Worm (Caenorhabditis elegans) whole organism, L1 larva: ENCODE data around the gene srlf-24.

ENCODE experiments used
- C34B4.2 ChIP-seq: sonication (generic microtip); optimal IDR thresholded peaks from 2 replicates; lab custom pipeline; 2017; ENCODE audit warnings: mild to moderate bottlenecking, missing genetic modification characterization, missing compliant biosample characterization
- F16B12.6 ChIP-seq: fragments of 150-350 bp; optimal IDR thresholded peaks from 2 replicates; lab custom pipeline; 2014; ENCODE audit warnings: missing biosample characterization, missing genetic modification characterization
- Y116A8C.19 ChIP-seq: sonication (generic microtip); optimal IDR thresholded peaks from 2 replicates; lab custom pipeline; 2016; ENCODE audit warnings: missing compliant biosample characterization, missing genetic modification characterization, borderline replicate concordance
- aha-1 ChIP-seq: fragments of 150-350 bp; optimal IDR thresholded peaks from 2 replicates; lab custom pipeline; 2014; ENCODE audit warnings: missing biosample characterization, missing genetic modification characterization
- alr-1 ChIP-seq: fragments of 200-800 bp; sonication (Bioruptor generic); optimal IDR thresholded peaks from 2 replicates; lab custom pipeline; 2018; ENCODE audit warnings: borderline replicate concordance, mild to moderate bottlenecking, missing genetic modification characterization, missing compliant biosample characterization
- ceh-63 ChIP-seq: fragments of 200-800 bp; sonication (Bioruptor generic); optimal IDR thresholded peaks from 2 replicates; lab custom pipeline; 2018; ENCODE audit warnings: mild to moderate bottlenecking, missing genetic modification characterization, missing compliant biosample characterization
- ceh-8 ChIP-seq: fragments of 200-800 bp; sonication (Bioruptor generic); optimal IDR thresholded peaks from 2 replicates; lab custom pipeline; 2018; ENCODE audit warnings: mild to moderate bottlenecking, missing genetic modification characterization, moderate library complexity, missing compliant biosample characterization
- ceh-88 ChIP-seq: fragments of 200-800 bp; sonication (Bioruptor generic); IDR thresholded peaks from 2 replicates; pipeline ENCODE4 v1.3.6; 2022; ENCODE audit warnings: missing genetic modification characterization, missing compliant biosample characterization
- ceh-90 ChIP-seq: sonication (generic microtip); optimal IDR thresholded peaks from 2 replicates; lab custom pipeline; 2016; ENCODE audit warnings: missing genetic modification characterization, missing compliant biosample characterization
- ces-1 ChIP-seq: fragments of 150-350 bp; optimal IDR thresholded peaks from 2 replicates; lab custom pipeline; 2014; ENCODE audit warnings: missing biosample characterization, missing genetic modification reagents, missing genetic modification characterization
- dpl-1 ChIP-seq, 3 experiments: fragments of 150-350 bp in 2 of 3; sonication (generic microtip) in 1 of 3; optimal IDR thresholded peaks; 2 replicates each; lab custom pipeline; 2014 to 2017; ENCODE audit warnings: missing biosample characterization in 3 of 3, missing genetic modification characterization in 3 of 3, missing genetic modification reagents in 3 of 3
- dsc-1 ChIP-seq: sonication (generic microtip); optimal IDR thresholded peaks from 2 replicates; lab custom pipeline; 2016; ENCODE audit warnings: mild to moderate bottlenecking, missing genetic modification characterization, missing compliant biosample characterization
- efl-1 ChIP-seq, 4 experiments: fragments of 150-350 bp; optimal IDR thresholded peaks in 3 of 4; peaks in 1 of 4; 1 replicate in 1 of 4; 2 replicates in 3 of 4; lab custom pipeline; 2014; ENCODE audit warnings: missing biosample characterization in 2 of 4, missing genetic modification characterization in 2 of 4, missing genetic modification reagents in 2 of 4
- efl-3 ChIP-seq: fragments of 200-800 bp; sonication (Bioruptor generic); optimal IDR thresholded peaks from 2 replicates; lab custom pipeline; 2018; ENCODE audit warnings: mild to moderate bottlenecking, missing genetic modification characterization, missing compliant biosample characterization
- fkh-4 ChIP-seq: sonication (generic microtip); optimal IDR thresholded peaks from 2 replicates; lab custom pipeline; 2016; ENCODE audit warnings: missing compliant biosample characterization, missing genetic modification characterization, borderline replicate concordance
- hlh-17 ChIP-seq: fragments of 200-800 bp; sonication (Bioruptor generic); optimal IDR thresholded peaks from 2 replicates; lab custom pipeline; 2018; ENCODE audit warnings: missing genetic modification characterization, mild to moderate bottlenecking, missing compliant biosample characterization, moderate library complexity, borderline replicate concordance
- isw-1 ChIP-seq: fragments of 200-800 bp; sonication (Bioruptor generic); IDR thresholded peaks from 2 replicates; pipeline ENCODE4 v1.3.6; 2022; ENCODE audit warnings: missing genetic modification characterization, missing compliant biosample characterization
- jun-1 ChIP-seq: fragments of 150-350 bp; optimal IDR thresholded peaks from 2 replicates; lab custom pipeline; 2014; ENCODE audit warnings: missing biosample characterization, missing genetic modification reagents, missing genetic modification characterization
- lin-13 ChIP-seq: fragments of 150-350 bp; optimal IDR thresholded peaks from 2 replicates; lab custom pipeline; 2014; ENCODE audit warnings: missing biosample characterization, missing genetic modification reagents, missing genetic modification characterization
- lin-15B ChIP-seq: fragments of 150-350 bp; sonication (generic microtip); optimal IDR thresholded peaks from 3 replicates; lab custom pipeline; 2014; ENCODE audit warnings: missing biosample characterization, missing genetic modification characterization
- lin-39 ChIP-seq: fragments of 150-350 bp; optimal IDR thresholded peaks from 2 replicates; lab custom pipeline; 2014; ENCODE audit warnings: missing biosample characterization, missing genetic modification reagents, missing genetic modification characterization
- lir-3 ChIP-seq: sonication (generic microtip); optimal IDR thresholded peaks from 2 replicates; lab custom pipeline; 2016; ENCODE audit warnings: mild to moderate bottlenecking, missing genetic modification characterization, moderate library complexity, missing compliant biosample characterization; ENCODE audit not compliant: poor library complexity
- lsy-2 ChIP-seq, 2 experiments: fragments of 150-350 bp; optimal IDR thresholded peaks; 2 replicates each; lab custom pipeline; 2014; ENCODE audit warnings: missing biosample characterization in 2 of 2, missing genetic modification characterization in 2 of 2
- mab-9 ChIP-seq: fragments of 200-800 bp; sonication (Bioruptor generic); IDR thresholded peaks from 2 replicates; pipeline ENCODE4 v1.3.6; 2022; ENCODE audit warnings: missing genetic modification reagents, missing genetic modification characterization, missing compliant biosample characterization
- mdl-1 ChIP-seq, 2 experiments: fragments of 150-350 bp; optimal IDR thresholded peaks; 2 replicates each; lab custom pipeline; 2014 to 2017; ENCODE audit warnings: missing biosample characterization in 2 of 2, missing genetic modification characterization in 2 of 2, inconsistent platforms in 1 of 2
- nhr-11 ChIP-seq: fragments of 150-350 bp; optimal IDR thresholded peaks from 2 replicates; lab custom pipeline; 2014; ENCODE audit warnings: missing biosample characterization, missing genetic modification characterization
- nhr-12 ChIP-seq: sonication (generic microtip); optimal IDR thresholded peaks from 2 replicates; lab custom pipeline; 2017; ENCODE audit warnings: missing biosample characterization, missing genetic modification characterization
- nhr-19 ChIP-seq: fragments of 200-800 bp; sonication (Bioruptor generic); conservative IDR thresholded peaks from 2 replicates; pipeline ENCODE4 v1.3.6; 2022; ENCODE audit warnings: missing genetic modification characterization, missing compliant biosample characterization
- nhr-20 ChIP-seq: sonication (generic microtip); optimal IDR thresholded peaks from 2 replicates; lab custom pipeline; 2016; ENCODE audit warnings: mild to moderate bottlenecking, missing genetic modification characterization, missing compliant biosample characterization
- nhr-237 ChIP-seq: fragments of 150-350 bp; optimal IDR thresholded peaks from 2 replicates; lab custom pipeline; 2014; ENCODE audit warnings: missing biosample characterization, missing genetic modification characterization
- nhr-28 ChIP-seq: fragments of 150-350 bp; optimal IDR thresholded peaks from 2 replicates; lab custom pipeline; 2014; ENCODE audit warnings: missing biosample characterization, missing genetic modification characterization
- nhr-71 ChIP-seq: sonication (generic microtip); optimal IDR thresholded peaks from 2 replicates; lab custom pipeline; 2016; ENCODE audit warnings: mild to moderate bottlenecking, missing genetic modification characterization, moderate library complexity, missing compliant biosample characterization
- nhr-77 ChIP-seq: fragments of 150-350 bp; optimal IDR thresholded peaks from 2 replicates; lab custom pipeline; 2014; ENCODE audit warnings: missing biosample characterization, missing genetic modification characterization
- nhr-84 ChIP-seq: sonication (generic microtip); optimal IDR thresholded peaks from 2 replicates; lab custom pipeline; 2017; ENCODE audit warnings: missing biosample characterization, missing genetic modification characterization
- nhr-85 ChIP-seq: sonication (generic microtip); peaks from one replicate; lab custom pipeline; 2016; ENCODE audit warnings: missing genetic modification characterization, inconsistent platforms, missing compliant biosample characterization
- nhr-90 ChIP-seq: sonication (generic microtip); optimal IDR thresholded peaks from 2 replicates; lab custom pipeline; 2016; ENCODE audit warnings: mild to moderate bottlenecking, missing genetic modification characterization, missing compliant biosample characterization; ENCODE audit not compliant: poor library complexity
- pag-3 ChIP-seq: sonication (generic microtip); optimal IDR thresholded peaks from 2 replicates; lab custom pipeline; 2017; ENCODE audit warnings: missing genetic modification characterization, mild to moderate bottlenecking, missing compliant biosample characterization, antibody characterized with exemption, borderline replicate concordance; ENCODE audit not compliant: insufficient read depth
- pax-3 ChIP-seq: fragments of 200-800 bp; sonication (Bioruptor generic); optimal IDR thresholded peaks from 2 replicates; lab custom pipeline; 2018; ENCODE audit warnings: mild to moderate bottlenecking, missing genetic modification characterization, moderate library complexity, missing compliant biosample characterization
- pqm-1 ChIP-seq: sonication (generic microtip); optimal IDR thresholded peaks from 3 replicates; lab custom pipeline; 2017; ENCODE audit warnings: missing biosample characterization, missing genetic modification characterization
- rnt-1 ChIP-seq: sonication (generic microtip); optimal IDR thresholded peaks from 2 replicates; lab custom pipeline; 2016; ENCODE audit warnings: mild to moderate bottlenecking, missing genetic modification characterization, moderate library complexity, missing compliant biosample characterization
- skn-1 ChIP-seq: fragments of 150-350 bp; optimal IDR thresholded peaks from 2 replicates; lab custom pipeline; 2014; ENCODE audit warnings: missing biosample characterization, missing genetic modification characterization
- snpc-4 ChIP-seq: fragments of 150-350 bp; optimal IDR thresholded peaks from 2 replicates; lab custom pipeline; 2014; ENCODE audit warnings: missing biosample characterization, missing genetic modification characterization
- sptf-1 ChIP-seq: fragments of 150-350 bp; optimal IDR thresholded peaks from 2 replicates; lab custom pipeline; 2014; ENCODE audit warnings: missing biosample characterization, missing genetic modification characterization
- swsn-7 ChIP-seq: sonication (generic microtip); optimal IDR thresholded peaks from 2 replicates; lab custom pipeline; 2016; ENCODE audit warnings: missing genetic modification characterization, missing compliant biosample characterization
- tlp-1 ChIP-seq: fragments of 150-350 bp; optimal IDR thresholded peaks from 2 replicates; lab custom pipeline; 2014; ENCODE audit warnings: missing biosample characterization, missing genetic modification characterization
- unc-30 ChIP-seq: sonication (generic microtip); optimal IDR thresholded peaks from 2 replicates; lab custom pipeline; 2017; ENCODE audit warnings: missing biosample characterization, missing genetic modification characterization
- unc-98 ChIP-seq: fragments of 200-800 bp; sonication (Bioruptor generic); IDR thresholded peaks from 2 replicates; pipeline ENCODE4 v1.3.6; 2022; ENCODE audit warnings: missing genetic modification characterization, missing compliant biosample characterization
- vab-15 ChIP-seq: sonication (generic microtip); optimal IDR thresholded peaks from 2 replicates; lab custom pipeline; 2017; ENCODE audit warnings: missing genotype, mild to moderate bottlenecking, missing genetic modification characterization, missing compliant biosample characterization
- zag-1 ChIP-seq: fragments of 150-350 bp; optimal IDR thresholded peaks from 2 replicates; lab custom pipeline; 2014; ENCODE audit warnings: missing biosample characterization, missing genetic modification characterization
- zip-4 ChIP-seq: fragments of 200-800 bp; sonication (Bioruptor generic); optimal IDR thresholded peaks from 2 replicates; lab custom pipeline; 2018; ENCODE audit warnings: mild to moderate bottlenecking, missing genetic modification characterization, moderate library complexity, missing compliant biosample characterization

Gene srlf-24

DNA sequence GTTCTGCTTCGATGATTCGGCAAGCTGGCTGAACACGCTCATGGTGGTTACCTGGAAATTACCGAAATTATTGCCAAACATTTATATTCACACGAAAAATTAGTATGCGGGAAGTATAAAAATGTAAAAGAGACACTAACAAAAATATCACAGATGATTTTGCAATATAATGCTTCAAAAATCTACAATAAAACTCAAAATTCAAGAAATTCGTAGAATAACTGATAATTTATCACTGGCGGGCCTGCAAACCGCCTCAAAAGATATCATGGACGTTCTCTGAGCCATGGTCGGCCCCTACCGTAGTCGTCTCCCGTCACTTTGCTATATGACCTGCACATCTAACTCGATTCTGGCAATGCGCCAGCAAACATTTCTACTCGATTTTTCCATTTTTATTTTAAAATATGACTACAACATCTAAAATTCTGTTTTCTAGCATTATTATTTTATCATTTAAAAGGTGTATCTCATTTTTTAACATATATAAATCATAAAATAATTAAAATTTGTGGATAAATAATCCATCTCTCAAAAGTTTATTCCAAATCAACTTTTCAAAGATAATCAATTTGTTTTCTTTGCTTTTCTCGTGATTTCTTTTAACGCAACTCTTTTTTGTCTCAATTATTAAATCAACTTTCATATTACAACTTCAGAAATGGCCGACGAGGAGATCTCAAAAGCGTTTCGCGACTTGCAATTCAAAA lies 44.0 kb upstream of the srlf-24 start, which contains the start of the genes F01G4.6 and pfd-1 (continued):
- no peak for TF ChIP-seq alr-1 (tag; lab: Kevin White, UChicago)
- no peak for TF ChIP-seq unc-30
- peak; percentile 95 for TF ChIP-seq isw-1 (GFP tag; lab: Robert Waterston, UW)
- peak; percentile 83 for TF ChIP-seq vab-15 (tag; lab: Kevin White, UChicago)
- TF ChIP-seq fkh-4 (tag; lab: Kevin White, UChicago): peak; percentile 64
- no peak for TF ChIP-seq nhr-84 (tag; lab: Kevin White, UChicago)
- TF ChIP-seq nhr-12 (tag; lab: Kevin White, UChicago): no peak
- TF ChIP-seq zip-4: peak; percentile 83
- peak; percentile 88 for TF ChIP-seq ceh-8
- no peak for TF ChIP-seq nhr-28 (tag; lab: Kevin White, UChicago)
- no peak for TF ChIP-seq ceh-90 (tag; lab: Kevin White, UChicago)
- no peak; the same call in 1 of the 2 replicates for TF ChIP-seq unc-98 (GFP tag; lab: Robert Waterston, UW)
- peak; percentile 97 for TF ChIP-seq zag-1 (tag; lab: Kevin White, UChicago)
- no peak for TF ChIP-seq sptf-1 (tag; lab: Kevin White, UChicago)
- TF ChIP-seq pqm-1 (tag; lab: Kevin White, UChicago): no peak
- peak; percentile 82 for TF ChIP-seq mab-9 (GFP tag; lab: Robert Waterston, UW)
- peak; percentile 93 for TF ChIP-seq lin-13 (GFP tag; lab: Kevin White, UChicago)
- peak; percentile 85 for TF ChIP-seq nhr-237
- TF ChIP-seq ceh-63 (GFP tag; lab: Kevin White, UChicago): no peak
- peak; percentile 95 for TF ChIP-seq swsn-7
- peak; percentile 89 to 92 for TF ChIP-seq efl-1 (optimal IDR thresholded peaks at IDR 0.05; lab: Kevin White, UChicago)
- peak; percentile 81 to 98 for TF ChIP-seq efl-1 (GFP tag; optimal IDR thresholded peaks at IDR 0.05 in 1 of 2; lab: Kevin White, UChicago)
- peak; percentile 92 for TF ChIP-seq nhr-77 (tag; lab: Kevin White, UChicago)
- peak; percentile 91 for TF ChIP-seq jun-1
- peak; percentile 71 for TF ChIP-seq pag-3 (tag; lab: Kevin White, UChicago)
- TF ChIP-seq mdl-1 (tag; optimal IDR thresholded peaks at IDR 0.05; lab: Kevin White, UChicago): peak in 1 of 2 experiments; percentile 82
- TF ChIP-seq lir-3 (tag; lab: Kevin White, UChicago): peak; percentile 84
- TF ChIP-seq aha-1 (tag; lab: Kevin White, UChicago): peak; percentile 37
- peak; percentile 97 for TF ChIP-seq nhr-71 (tag; lab: Kevin White, UChicago)
- peak; percentile 92 for TF ChIP-seq nhr-90 (tag; lab: Kevin White, UChicago)
- TF ChIP-seq skn-1 (tag; lab: Kevin White, UChicago): peak; percentile 88
- no peak for TF ChIP-seq ces-1 (GFP tag; lab: Kevin White, UChicago)
- peak; percentile 99 for TF ChIP-seq lsy-2 (tag; optimal IDR thresholded peaks at IDR 0.05; lab: Kevin White, UChicago)
- TF ChIP-seq dsc-1 (tag; lab: Kevin White, UChicago): peak; percentile 98
- TF ChIP-seq hlh-17: no peak
- peak; percentile 93 for TF ChIP-seq rnt-1 (tag; lab: Kevin White, UChicago)
- peak; percentile 91 for TF ChIP-seq pax-3 (tag; lab: Kevin White, UChicago)
- TF ChIP-seq efl-3: no peak
- peak; percentile 91 for TF ChIP-seq ceh-88
- peak; percentile 73 for TF ChIP-seq F16B12.6
- TF ChIP-seq nhr-19: peak; percentile 100
- TF ChIP-seq tlp-1 (tag; lab: Kevin White, UChicago): no peak
- TF ChIP-seq lin-15B: peak; percentile 86
- peak; percentile 97 for TF ChIP-seq nhr-20
- peak; percentile 53 for TF ChIP-seq C34B4.2 (tag; lab: Kevin White, UChicago)
- TF ChIP-seq lin-39 (tag; lab: Kevin White, UChicago): peak; percentile 58
- TF ChIP-seq nhr-85: peak; percentile 96
- peak; percentile 83 to 86 (median 86) for TF ChIP-seq dpl-1 (GFP tag; optimal IDR thresholded peaks at IDR 0.05; lab: Kevin White, UChicago)
- peak; percentile 80 for TF ChIP-seq snpc-4 (tag; lab: Kevin White, UChicago)
- peak; percentile 90 for TF ChIP-seq nhr-11 (tag; lab: Kevin White, UChicago)
- TF ChIP-seq Y116A8C.19 (tag; lab: Kevin White, UChicago): no peak
